Fruit fly (Drosophila melanogaster) whole organism, embryonic: ENCODE results near the gene Nin.

ENCODE experiments used
- BtbVII ChIP-seq: fragments of 200-800 bp; sonication (Bioruptor generic); optimal IDR thresholded peaks from 3 replicates; lab custom pipeline; 2017; ENCODE audit warnings: missing biosample characterization, mild to moderate bottlenecking, missing genetic modification characterization
- CG10431 ChIP-seq: fragments of 200-800 bp; sonication (Bioruptor generic); optimal IDR thresholded peaks from 3 replicates; lab custom pipeline; 2018; ENCODE audit warnings: missing biosample characterization, mild to moderate bottlenecking, missing genetic modification characterization
- CG10543 ChIP-seq: fragments of 200-800 bp; sonication (Bioruptor generic); optimal IDR thresholded peaks from 3 replicates; lab custom pipeline; 2017; ENCODE audit warnings: missing biosample characterization, mild to moderate bottlenecking, missing genetic modification characterization, moderate library complexity
- CG11723 ChIP-seq: fragments of 200-800 bp; sonication (Bioruptor generic); optimal IDR thresholded peaks from 2 replicates; lab custom pipeline; 2017; ENCODE audit warnings: missing biosample characterization, mild to moderate bottlenecking, missing genetic modification characterization
- CG15514 ChIP-seq: fragments of 200-800 bp; sonication (Bioruptor generic); optimal IDR thresholded peaks from 3 replicates; lab custom pipeline; 2017; ENCODE audit warnings: missing biosample characterization, missing genetic modification characterization, mild to moderate bottlenecking, moderate library complexity, missing genetic modification reagents
- CG15601 ChIP-seq: fragments of 200-800 bp; sonication (Bioruptor generic); optimal IDR thresholded peaks from 3 replicates; lab custom pipeline; 2019; ENCODE audit warnings: missing biosample characterization, mild to moderate bottlenecking, missing genetic modification characterization, moderate library complexity
- CG1647 ChIP-seq: fragments of 200-800 bp; sonication (Bioruptor generic); optimal IDR thresholded peaks from 3 replicates; lab custom pipeline; 2016; ENCODE audit warnings: missing biosample characterization, missing genetic modification characterization
- CG18262 ChIP-seq: fragments of 200-800 bp; optimal IDR thresholded peaks from 3 replicates; lab custom pipeline; 2019; ENCODE audit warnings: missing biosample characterization, mild to moderate bottlenecking, missing genetic modification characterization, moderate library complexity
- CG18599 ChIP-seq: fragments of 200-800 bp; sonication (Bioruptor generic); optimal IDR thresholded peaks from 3 replicates; lab custom pipeline; 2017; ENCODE audit warnings: missing biosample characterization, missing genetic modification characterization, mild to moderate bottlenecking, moderate library complexity, missing genetic modification reagents
- CG30403 ChIP-seq: fragments of 200-800 bp; sonication (Bioruptor generic); optimal IDR thresholded peaks from 3 replicates; lab custom pipeline; 2016; ENCODE audit warnings: missing biosample characterization, missing genetic modification characterization
- CG34376 ChIP-seq: fragments of 200-800 bp; sonication (Bioruptor generic); optimal IDR thresholded peaks from 2 replicates; lab custom pipeline; 2018; ENCODE audit warnings: missing biosample characterization, mild to moderate bottlenecking, missing genetic modification characterization
- CG3838 ChIP-seq: fragments of 200-800 bp; sonication (Bioruptor generic); optimal IDR thresholded peaks from 3 replicates; lab custom pipeline; 2016; ENCODE audit warnings: missing biosample characterization, missing genetic modification characterization
- CG4820 ChIP-seq: fragments of 200-800 bp; sonication (Bioruptor generic); optimal IDR thresholded peaks from 3 replicates; lab custom pipeline; 2016; ENCODE audit warnings: missing biosample characterization, missing genetic modification characterization
- CG7556 ChIP-seq: fragments of 200-800 bp; sonication (Bioruptor generic); optimal IDR thresholded peaks from 2 replicates; lab custom pipeline; 2017; ENCODE audit warnings: missing biosample characterization, mild to moderate bottlenecking, missing genetic modification characterization
- CG7745 ChIP-seq: fragments of 200-800 bp; sonication (Bioruptor generic); optimal IDR thresholded peaks from 2 replicates; lab custom pipeline; 2018; ENCODE audit warnings: missing biosample characterization, mild to moderate bottlenecking, missing genetic modification characterization, moderate library complexity
- CG9609 ChIP-seq: fragments of 200-800 bp; sonication (Bioruptor generic); optimal IDR thresholded peaks from 3 replicates; lab custom pipeline; 2016; ENCODE audit warnings: missing biosample characterization, missing genetic modification characterization
- Chrac-16 ChIP-seq: fragments of 200-800 bp; sonication (Bioruptor generic); optimal IDR thresholded peaks from 3 replicates; lab custom pipeline; 2016; ENCODE audit warnings: missing biosample characterization, missing genetic modification characterization
- CoRest ChIP-seq: fragments of 200-800 bp; sonication (Bioruptor generic); optimal IDR thresholded peaks from 3 replicates; lab custom pipeline; 2018; ENCODE audit warnings: missing biosample characterization, mild to moderate bottlenecking, missing genetic modification characterization, moderate library complexity
- H2.0 ChIP-seq: fragments of 200-800 bp; sonication (Bioruptor generic); IDR thresholded peaks from 2 replicates; pipeline ENCODE4 v1.3.6; 2022; ENCODE audit warnings: missing biosample characterization, missing genetic modification characterization
- Hand ChIP-seq: fragments of 200-800 bp; sonication (Bioruptor generic); optimal IDR thresholded peaks from 2 replicates; lab custom pipeline; 2017; ENCODE audit warnings: mild to moderate bottlenecking, missing biosample characterization, missing genetic modification reagents, missing genetic modification characterization
- Hr39 ChIP-seq: fragments of >200 bp; optimal IDR thresholded peaks from 2 replicates; lab custom pipeline; 2017
- Jarid2 ChIP-seq: fragments of 200-800 bp; sonication (Bioruptor generic); optimal IDR thresholded peaks from 3 replicates; lab custom pipeline; 2017; ENCODE audit warnings: mild to moderate bottlenecking, missing biosample characterization, missing genetic modification reagents, missing genetic modification characterization
- Lhr ChIP-seq: fragments of 200-800 bp; sonication (Bioruptor generic); optimal IDR thresholded peaks from 3 replicates; lab custom pipeline; 2017; ENCODE audit warnings: mild to moderate bottlenecking, missing biosample characterization, missing genetic modification reagents, missing genetic modification characterization
- NC2α ChIP-seq: fragments of 200-800 bp; sonication (Bioruptor generic); optimal IDR thresholded peaks from 2 replicates; lab custom pipeline; 2016; ENCODE audit warnings: missing biosample characterization, missing genetic modification characterization
- Nf-YA ChIP-seq: fragments of 200-800 bp; sonication (Bioruptor generic); IDR thresholded peaks from 2 replicates; pipeline ENCODE4 v1.3.6; 2022; ENCODE audit warnings: missing biosample characterization, missing genetic modification characterization
- Scr ChIP-seq: fragments of 200-800 bp; sonication (Bioruptor generic); IDR thresholded peaks from 2 replicates; pipeline ENCODE4 v1.3.6; 2022; ENCODE audit warnings: missing biosample characterization, missing genetic modification characterization; ENCODE audit not compliant: partially characterized antibody
- Ssrp ChIP-seq: fragments of 200-800 bp; sonication (Bioruptor generic); optimal IDR thresholded peaks from 2 replicates; lab custom pipeline; 2018; ENCODE audit warnings: missing biosample characterization, mild to moderate bottlenecking, missing genetic modification characterization, moderate library complexity
- Xrp1 ChIP-seq: fragments of 200-800 bp; sonication (Bioruptor generic); IDR thresholded peaks from 2 replicates; pipeline ENCODE4 v1.3.6; 2022; ENCODE audit warnings: missing biosample characterization, missing genetic modification characterization
- btn ChIP-seq: fragments of 200-800 bp; sonication (Bioruptor generic); optimal IDR thresholded peaks from 2 replicates; lab custom pipeline; 2016; ENCODE audit warnings: missing biosample characterization, missing genetic modification characterization
- cad ChIP-seq: fragments of >200 bp; optimal IDR thresholded peaks from 2 replicates; lab custom pipeline; 2017; ENCODE audit warnings: missing biosample characterization, missing genetic modification characterization
- dmrt11E ChIP-seq: fragments of 200-800 bp; sonication (Bioruptor generic); optimal IDR thresholded peaks from 3 replicates; lab custom pipeline; 2018; ENCODE audit warnings: missing biosample characterization, mild to moderate bottlenecking, missing genetic modification characterization, moderate library complexity
- dysf ChIP-seq: fragments of 200-800 bp; sonication (Bioruptor generic); IDR thresholded peaks from 3 replicates; pipeline ENCODE4 v1.3.6; 2022; ENCODE audit warnings: missing biosample characterization, missing genetic modification characterization
- exex ChIP-seq: fragments of 200-800 bp; sonication (Bioruptor generic); optimal IDR thresholded peaks from 4 replicates; lab custom pipeline; 2018; ENCODE audit warnings: missing biosample characterization, mild to moderate bottlenecking, missing genetic modification characterization, moderate library complexity
- kay ChIP-seq: fragments of 200-800 bp; sonication (Bioruptor generic); optimal IDR thresholded peaks from 2 replicates; lab custom pipeline; 2016; ENCODE audit warnings: missing biosample characterization, missing genetic modification characterization
- lab ChIP-seq: fragments of 200-800 bp; sonication (Bioruptor generic); optimal IDR thresholded peaks from 3 replicates; lab custom pipeline; 2017; ENCODE audit warnings: missing biosample characterization, missing genetic modification characterization, mild to moderate bottlenecking, moderate library complexity, missing genetic modification reagents
- lola ChIP-seq, 3 experiments: fragments of >200 bp in 2 of 3; fragments of 200-800 bp in 1 of 3; sonication (Bioruptor generic) in 1 of 3; optimal IDR thresholded peaks; 2 replicates each; lab custom pipeline; 2017 to 2019; ENCODE audit warnings: missing biosample characterization in 3 of 3, missing genetic modification characterization in 3 of 3, mild to moderate bottlenecking in 1 of 3, moderate library complexity in 1 of 3
- mam ChIP-seq: fragments of 200-800 bp; sonication (Bioruptor generic); optimal IDR thresholded peaks from 3 replicates; lab custom pipeline; 2016; ENCODE audit warnings: missing biosample characterization, missing genetic modification characterization
- p53 ChIP-seq: fragments of 200-800 bp; sonication (Bioruptor generic); optimal IDR thresholded peaks from 2 replicates; lab custom pipeline; 2016; ENCODE audit warnings: missing biosample characterization, missing genetic modification characterization
- peb ChIP-seq: fragments of 200-800 bp; sonication (Bioruptor generic); IDR thresholded peaks from 2 replicates; pipeline ENCODE4 v1.3.6; 2022; ENCODE audit warnings: missing biosample characterization, missing genetic modification characterization
- psq ChIP-seq: fragments of 200-800 bp; sonication (Bioruptor generic); optimal IDR thresholded peaks from 2 replicates; lab custom pipeline; 2017; ENCODE audit warnings: missing biosample characterization, missing genetic modification characterization
- ranshi ChIP-seq: fragments of 200-800 bp; sonication (Bioruptor generic); IDR thresholded peaks from 2 replicates; pipeline ENCODE4 v1.3.6; 2022; ENCODE audit warnings: missing biosample characterization, missing genetic modification characterization
- ro ChIP-seq: fragments of 200-800 bp; sonication (Bioruptor generic); IDR thresholded peaks from 2 replicates; pipeline ENCODE4 v1.3.6; 2022; ENCODE audit warnings: missing biosample characterization, missing genetic modification characterization
- sisA ChIP-seq: fragments of 200-800 bp; sonication (Bioruptor generic); IDR thresholded peaks from 2 replicates; pipeline ENCODE4 v1.3.6; 2022; ENCODE audit warnings: missing biosample characterization, missing genetic modification characterization
- slp2 ChIP-seq: fragments of 200-800 bp; sonication (Bioruptor generic); optimal IDR thresholded peaks from 2 replicates; lab custom pipeline; 2016; ENCODE audit warnings: missing biosample characterization, missing genetic modification characterization
- sob ChIP-seq: fragments of 200-800 bp; sonication (Bioruptor generic); IDR thresholded peaks from 2 replicates; pipeline ENCODE4 v1.3.6; 2022; ENCODE audit warnings: missing biosample characterization, missing genetic modification characterization
- tgo ChIP-seq: fragments of 200-800 bp; sonication (Bioruptor generic); IDR thresholded peaks from 3 replicates; pipeline ENCODE4 v1.3.6; 2022; ENCODE audit warnings: missing biosample characterization, missing genetic modification characterization
- trh ChIP-seq: fragments of 200-800 bp; sonication (Bioruptor generic); optimal IDR thresholded peaks from 2 replicates; lab custom pipeline; 2016; ENCODE audit warnings: missing biosample characterization, missing genetic modification characterization
- tx ChIP-seq: fragments of 200-800 bp; sonication (Bioruptor generic); optimal IDR thresholded peaks from 2 replicates; lab custom pipeline; 2016; ENCODE audit warnings: missing biosample characterization, missing genetic modification characterization
- yki ChIP-seq: fragments of >200 bp; optimal IDR thresholded peaks from 3 replicates; lab custom pipeline; 2018

Gene Nin

DNA sequence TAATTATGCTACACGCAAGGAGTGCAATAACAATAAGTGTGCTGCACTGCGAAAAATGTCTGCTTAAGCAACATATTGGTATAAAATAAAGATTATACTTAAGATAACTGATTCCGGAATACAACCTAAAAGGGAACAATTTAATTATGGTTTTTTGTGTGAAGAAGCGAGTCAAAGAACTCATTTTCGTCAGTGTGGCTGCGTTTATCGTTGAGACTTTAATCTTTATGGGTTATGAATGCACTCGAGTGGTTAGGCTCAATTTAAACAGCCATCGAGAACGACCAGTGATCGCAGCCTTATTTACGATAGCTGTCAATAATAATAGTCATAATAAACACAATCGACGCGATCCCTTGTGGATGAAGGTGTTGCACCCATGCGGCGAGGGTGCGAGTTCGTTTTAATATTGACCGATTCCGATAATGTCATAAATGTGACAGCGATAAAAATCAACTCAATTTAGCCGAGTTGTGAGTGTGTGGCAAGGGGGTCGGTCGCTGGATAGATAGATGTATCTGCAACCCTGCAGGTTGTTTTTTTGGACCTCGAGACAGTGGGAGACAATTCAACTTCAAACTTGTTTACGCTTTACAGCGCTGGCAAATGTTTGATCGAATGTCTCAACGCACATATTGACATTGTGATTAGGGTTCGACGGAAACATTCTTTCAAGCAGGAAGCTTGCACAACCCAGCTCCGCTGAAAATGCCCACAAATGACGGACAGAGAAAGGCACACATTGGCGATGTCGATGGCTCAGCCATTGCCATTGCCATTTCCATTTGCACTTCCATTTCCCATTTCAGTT lies 22.1 kb downstream of the Nin start (continued):
- peak in 1 of 3 experiments; percentile 69 for TF ChIP-seq lola (GFP tag; optimal IDR thresholded peaks at IDR 0.05; lab: Kevin White, UChicago)
- no peak for TF ChIP-seq Hr39 (lab: Kevin White, UChicago)
- TF ChIP-seq Nf-YA (GFP tag; lab: Robert Waterston, UW): 0 out of 2 replicates have a peak, but pooled peaks have one; percentile 18
- no peak for TF ChIP-seq Scr
- peak; percentile 58 for TF ChIP-seq CG18262 (tag; lab: Kevin White, UChicago)
- peak; percentile 3 for TF ChIP-seq slp2 (GFP tag; lab: Kevin White, UChicago)
- peak; percentile 33 for TF ChIP-seq Lhr (GFP tag; lab: Kevin White, UChicago)
- no peak for TF ChIP-seq tx (GFP tag; lab: Kevin White, UChicago)
- no peak for TF ChIP-seq Hand (GFP tag; lab: Kevin White, UChicago)
- TF ChIP-seq CG10431 (GFP tag; lab: Kevin White, UChicago): peak; percentile 35
- TF ChIP-seq Chrac-16 (GFP tag; lab: Kevin White, UChicago): peak; percentile 8
- TF ChIP-seq CoRest: peak; percentile 15
- peak; percentile 5 for TF ChIP-seq p53 (GFP tag; lab: Kevin White, UChicago)
- TF ChIP-seq trh: no peak
- peak; percentile 13 for TF ChIP-seq CG34376 (GFP tag; lab: Kevin White, UChicago)
- peak; percentile 63 for TF ChIP-seq btn (GFP tag; lab: Kevin White, UChicago)
- TF ChIP-seq CG3838 (GFP tag; lab: Kevin White, UChicago): peak; percentile 20
- peak; percentile 16 for TF ChIP-seq CG18599
- peak; percentile 46; the same call in 1 of the 2 replicates for TF ChIP-seq peb
- TF ChIP-seq lab (GFP tag; lab: Kevin White, UChicago): peak; percentile 15
- no peak for TF ChIP-seq yki
- TF ChIP-seq CG7745 (tag; lab: Kevin White, UChicago): peak; percentile 85
- TF ChIP-seq mam (GFP tag; lab: Kevin White, UChicago): no peak
- TF ChIP-seq dmrt11E (tag; lab: Kevin White, UChicago): peak; percentile 66
- peak; percentile 45 for TF ChIP-seq CG7556 (GFP tag; lab: Kevin White, UChicago)
- peak; percentile 51 for TF ChIP-seq tgo (GFP tag; lab: Robert Waterston, UW)
- no peak for TF ChIP-seq CG9609 (GFP tag; lab: Kevin White, UChicago)
- TF ChIP-seq CG15514 (GFP tag; lab: Kevin White, UChicago): no peak
- TF ChIP-seq NC2α (GFP tag; lab: Kevin White, UChicago): no peak
- TF ChIP-seq Xrp1 (GFP tag; lab: Robert Waterston, UW): peak; percentile 85
- 0 out of 2 replicates have a peak, but pooled peaks have one; percentile 25 for TF ChIP-seq sisA (GFP tag; lab: Robert Waterston, UW)
- TF ChIP-seq CG4820: no peak
- peak; percentile 27 for TF ChIP-seq Ssrp (tag; lab: Kevin White, UChicago)
- no peak for TF ChIP-seq psq (GFP tag; lab: Kevin White, UChicago)
- peak; percentile 65 for TF ChIP-seq exex (tag; lab: Kevin White, UChicago)
- peak; percentile 53 for TF ChIP-seq cad
- TF ChIP-seq H2.0: peak; percentile 39; the same call in 1 of the 2 replicates
- TF ChIP-seq ranshi (GFP tag; lab: Robert Waterston, UW): no peak
- peak; percentile 29 for TF ChIP-seq CG1647 (GFP tag; lab: Kevin White, UChicago)
- TF ChIP-seq CG15601 (tag; lab: Kevin White, UChicago): peak; percentile 62
- no peak for TF ChIP-seq Jarid2 (GFP tag; lab: Kevin White, UChicago)
- TF ChIP-seq kay (GFP tag; lab: Kevin White, UChicago): no peak
- no peak for TF ChIP-seq ro
- TF ChIP-seq CG10543 (GFP tag; lab: Kevin White, UChicago): peak; percentile 28
- TF ChIP-seq CG11723: peak; percentile 45
- TF ChIP-seq sob: peak; percentile 34; the same call in 1 of the 2 replicates
- TF ChIP-seq dysf: peak; percentile 50; the same call in 1 of the 3 replicates
- peak; percentile 29 for TF ChIP-seq CG30403 (GFP tag; lab: Kevin White, UChicago)
- TF ChIP-seq BtbVII (GFP tag; lab: Kevin White, UChicago): peak; percentile 25
